Worm (Caenorhabditis elegans) whole organism, late embryonic: ENCODE results near the gene srh-22.
A peak's percentile ranks its signal among the peaks of the same experiment; 100 is the strongest.

ENCODE experiments used
- F13H6.1 ChIP-seq: sonication (generic microtip); optimal IDR thresholded peaks from 2 replicates; lab custom pipeline; 2016; ENCODE audit warnings: missing genetic modification characterization, missing compliant biosample characterization
- ama-1 ChIP-seq: fragments of 150-350 bp; optimal IDR thresholded peaks from 2 replicates; lab custom pipeline; 2014
- ceh-19 ChIP-seq: fragments of 200-800 bp; sonication (Bioruptor generic); optimal IDR thresholded peaks from 2 replicates; lab custom pipeline; 2018; ENCODE audit warnings: mild to moderate bottlenecking, missing genetic modification characterization, missing compliant biosample characterization
- ceh-24 ChIP-seq: sonication (generic microtip); optimal IDR thresholded peaks from 2 replicates; lab custom pipeline; 2016; ENCODE audit warnings: mild to moderate bottlenecking, missing genetic modification characterization, missing compliant biosample characterization
- ceh-34 ChIP-seq: sonication (generic microtip); optimal IDR thresholded peaks from 2 replicates; lab custom pipeline; 2016; ENCODE audit warnings: mild to moderate bottlenecking, missing genetic modification characterization, missing compliant biosample characterization
- ceh-45 ChIP-seq: fragments of 200-800 bp; sonication (Bioruptor generic); IDR thresholded peaks from 2 replicates; pipeline ENCODE4 v1.3.6; 2022; ENCODE audit warnings: missing genetic modification reagents, missing genetic modification characterization, missing compliant biosample characterization
- ceh-48 ChIP-seq: sonication (generic microtip); optimal IDR thresholded peaks from 2 replicates; lab custom pipeline; 2016; ENCODE audit warnings: missing genetic modification characterization, inconsistent platforms, missing compliant biosample characterization
- ceh-6 ChIP-seq: fragments of 200-800 bp; sonication (Bioruptor generic); optimal IDR thresholded peaks from 2 replicates; lab custom pipeline; 2018; ENCODE audit warnings: mild to moderate bottlenecking, missing genetic modification characterization, missing compliant biosample characterization
- ceh-9 ChIP-seq: sonication (generic microtip); optimal IDR thresholded peaks from 2 replicates; lab custom pipeline; 2016; ENCODE audit warnings: mild to moderate bottlenecking, missing genetic modification characterization, inconsistent platforms, missing compliant biosample characterization
- dmd-4 ChIP-seq: sonication (generic microtip); optimal IDR thresholded peaks from 2 replicates; lab custom pipeline; 2016; ENCODE audit warnings: borderline replicate concordance, missing genetic modification characterization, missing compliant biosample characterization
- elt-4 ChIP-seq: sonication (generic microtip); optimal IDR thresholded peaks from 2 replicates; lab custom pipeline; 2016; ENCODE audit warnings: missing genetic modification characterization, missing compliant biosample characterization
- eyg-1 ChIP-seq: sonication (generic microtip); optimal IDR thresholded peaks from 2 replicates; lab custom pipeline; 2016; ENCODE audit warnings: missing genotype, missing genetic modification characterization, missing compliant biosample characterization
- fkh-10 ChIP-seq: fragments of 150-350 bp; optimal IDR thresholded peaks from 2 replicates; lab custom pipeline; 2014; ENCODE audit warnings: missing biosample characterization, missing genetic modification reagents, missing genetic modification characterization
- fkh-6 ChIP-seq: sonication (generic microtip); optimal IDR thresholded peaks from 2 replicates; lab custom pipeline; 2016; ENCODE audit warnings: missing genetic modification characterization, missing compliant biosample characterization
- hlh-13 ChIP-seq: fragments of 200-800 bp; sonication (Bioruptor generic); optimal IDR thresholded peaks from 2 replicates; lab custom pipeline; 2018; ENCODE audit warnings: mild to moderate bottlenecking, missing genetic modification characterization, missing compliant biosample characterization
- hlh-15 ChIP-seq: sonication (generic microtip); optimal IDR thresholded peaks from 2 replicates; lab custom pipeline; 2016; ENCODE audit warnings: missing genetic modification characterization, missing compliant biosample characterization
- hlh-30 ChIP-seq: sonication (generic microtip); optimal IDR thresholded peaks from 2 replicates; lab custom pipeline; 2017; ENCODE audit warnings: antibody characterized with exemption, missing genetic modification characterization, missing compliant biosample characterization; ENCODE audit not compliant: insufficient read depth
- hlh-6 ChIP-seq: sonication (generic microtip); optimal IDR thresholded peaks from 2 replicates; lab custom pipeline; 2016; ENCODE audit warnings: missing genotype, missing genetic modification characterization, missing compliant biosample characterization
- hlh-8 ChIP-seq: sonication (generic microtip); optimal IDR thresholded peaks from 2 replicates; lab custom pipeline; 2016; ENCODE audit warnings: missing genotype, missing genetic modification characterization, missing compliant biosample characterization
- lin-11 ChIP-seq: fragments of 200-800 bp; sonication (Bioruptor generic); optimal IDR thresholded peaks from 2 replicates; lab custom pipeline; 2018; ENCODE audit warnings: mild to moderate bottlenecking, missing genetic modification characterization, missing compliant biosample characterization
- madf-2 ChIP-seq: sonication (generic microtip); optimal IDR thresholded peaks from 2 replicates; lab custom pipeline; 2017; ENCODE audit warnings: missing genetic modification characterization, missing compliant biosample characterization
- nhr-232 ChIP-seq: sonication (generic microtip); optimal IDR thresholded peaks from 2 replicates; lab custom pipeline; 2016; ENCODE audit warnings: missing genetic modification characterization, missing compliant biosample characterization
- npax-4 ChIP-seq: sonication (generic microtip); optimal IDR thresholded peaks from 2 replicates; lab custom pipeline; 2016; ENCODE audit warnings: missing genetic modification characterization, missing compliant biosample characterization
- pat-9 ChIP-seq: fragments of 200-800 bp; sonication (Bioruptor generic); optimal IDR thresholded peaks from 2 replicates; lab custom pipeline; 2018; ENCODE audit warnings: mild to moderate bottlenecking, missing genetic modification characterization, moderate library complexity, missing compliant biosample characterization
- pax-1 ChIP-seq: fragments of 150-350 bp; optimal IDR thresholded peaks from 2 replicates; lab custom pipeline; 2014; ENCODE audit warnings: missing biosample characterization, missing genetic modification characterization
- pha-4 ChIP-seq: fragments of 150-350 bp; optimal IDR thresholded peaks from 2 replicates; lab custom pipeline; 2018; ENCODE audit warnings: missing biosample characterization, missing genetic modification reagents, missing genetic modification characterization
- rnt-1 ChIP-seq: sonication (generic microtip); optimal IDR thresholded peaks from 2 replicates; lab custom pipeline; 2016; ENCODE audit warnings: missing genetic modification characterization, missing compliant biosample characterization
- sdc-2 ChIP-seq: sonication (generic microtip); optimal IDR thresholded peaks from 2 replicates; lab custom pipeline; 2016; ENCODE audit warnings: missing genotype, missing genetic modification characterization, missing compliant biosample characterization
- sox-2 ChIP-seq: fragments of 200-800 bp; sonication (Bioruptor generic); IDR thresholded peaks from 2 replicates; pipeline ENCODE4 v1.3.6; 2022; ENCODE audit warnings: missing genetic modification reagents, missing genetic modification characterization, missing compliant biosample characterization
- tbx-7 ChIP-seq: sonication (generic microtip); optimal IDR thresholded peaks from 2 replicates; lab custom pipeline; 2016; ENCODE audit warnings: missing genotype, missing genetic modification characterization, missing compliant biosample characterization
- unc-55 ChIP-seq: sonication (generic microtip); optimal IDR thresholded peaks from 2 replicates; lab custom pipeline; 2017; ENCODE audit warnings: missing biosample characterization, missing genetic modification reagents, missing genetic modification characterization
- unc-86 ChIP-seq: sonication (generic microtip); optimal IDR thresholded peaks from 2 replicates; lab custom pipeline; 2016; ENCODE audit warnings: missing genetic modification characterization, missing compliant biosample characterization
- zip-5 ChIP-seq: sonication (generic microtip); optimal IDR thresholded peaks from 2 replicates; lab custom pipeline; 2016; ENCODE audit warnings: missing genetic modification characterization, missing compliant biosample characterization

Gene srh-22

ce11 chrV:4918091-4918624, 4.0 kb upstream of the srh-22 start, which contains the start of gene C02E7.7:
Gene C02E7.7 (minus strand): TSS chrV:4918574.
- TF ChIP-seq hlh-13 (GFP tag; lab: Kevin White, UChicago) (no peak), ceh-6 (GFP tag; lab: Kevin White, UChicago) (no peak), ama-1 (lab: Kevin White, UChicago) (peak; percentile 7)

ce11 chrV:4918664-4919257, 3.4 kb upstream of the srh-22 start, which contains the start of gene C02E7.6:
Gene C02E7.6 (plus strand): TSS chrV:4919207.
- TF ChIP-seq rnt-1, result peak; percentile 16
- no peak for TF ChIP-seq fkh-6 (tag; lab: Kevin White, UChicago)

ce11 chrV:4920690-4921152, 1.4 kb upstream of the srh-22 start, which contains the start of the genes C02E7.8 and srh-23:
Gene C02E7.8 (minus strand): TSS chrV:4920790.
Gene srh-23 (plus strand): TSS chrV:4921102.
- TF ChIP-seq fkh-10 (GFP tag; lab: Kevin White, UChicago), result no peak
- no peak for TF ChIP-seq pha-4 (tag; lab: Kevin White, UChicago)
- no peak for TF ChIP-seq sox-2
- TF ChIP-seq ceh-9, result no peak
- TF ChIP-seq hlh-13 (GFP tag; lab: Kevin White, UChicago), result no peak
- no peak for TF ChIP-seq nhr-232 (tag; lab: Kevin White, UChicago)
- no peak for TF ChIP-seq F13H6.1
- no peak for TF ChIP-seq ceh-24 (tag; lab: Kevin White, UChicago)
- no peak for TF ChIP-seq pat-9
- no peak for TF ChIP-seq lin-11
- TF ChIP-seq dmd-4 (tag; lab: Kevin White, UChicago), result no peak
- no peak for TF ChIP-seq ceh-19 (GFP tag; lab: Kevin White, UChicago)

- TF ChIP-seq tbx-7 (tag; lab: Kevin White, UChicago), result no peak
- TF ChIP-seq hlh-30 (tag; lab: Kevin White, UChicago), result no peak
- TF ChIP-seq ceh-48, result no peak
- TF ChIP-seq F13H6.1, result no peak
- no peak for TF ChIP-seq sdc-2
- no peak for TF ChIP-seq npax-4 (tag; lab: Kevin White, UChicago)
- TF ChIP-seq ceh-45 (GFP tag; lab: Robert Waterston, UW), result no peak
These were observed 2.5 kb downstream of the srh-22 start, which contains the start of gene srh-20 for ce11 chrV:4924618-4925017. Gene srh-20 (plus strand): TSS chrV:4924918.

- TF ChIP-seq eyg-1, result no peak
- no peak for TF ChIP-seq lin-11
- TF ChIP-seq elt-4 (tag; lab: Kevin White, UChicago), result no peak
- no peak for TF ChIP-seq madf-2 (tag; lab: Kevin White, UChicago)
- no peak for TF ChIP-seq hlh-15 (tag; lab: Kevin White, UChicago)
- no peak for TF ChIP-seq pax-1 (tag; lab: Kevin White, UChicago)
- TF ChIP-seq sox-2, result no peak
- TF ChIP-seq unc-55 (GFP tag; lab: Kevin White, UChicago), result no peak
- no peak for TF ChIP-seq ceh-19 (GFP tag; lab: Kevin White, UChicago)
- TF ChIP-seq zip-5 (tag; lab: Kevin White, UChicago), result no peak
- no peak for TF ChIP-seq hlh-8
- no peak for TF ChIP-seq hlh-6 (tag; lab: Kevin White, UChicago)
- TF ChIP-seq ceh-24 (tag; lab: Kevin White, UChicago), result no peak
- no peak for TF ChIP-seq ceh-34 (tag; lab: Kevin White, UChicago)
- TF ChIP-seq unc-86 (tag; lab: Kevin White, UChicago), result no peak
These were observed 4.2 kb downstream of the srh-22 start, which contains the start of gene srh-21 for ce11 chrV:4926371-4926770. Gene srh-21 (plus strand): TSS chrV:4926671.
